Worm (Caenorhabditis elegans) whole organism, mixed stage, embryonic: ENCODE results near the gene ifbp-1.

Experiments used
- M03D4.4 ChIP-seq: sonication (generic microtip); optimal IDR thresholded peaks from 2 replicates; lab custom pipeline; 2017; ENCODE audit warnings: mild to moderate bottlenecking, missing genetic modification characterization, missing compliant biosample characterization
- bed-3 ChIP-seq: fragments of 200-800 bp; sonication (Bioruptor generic); optimal IDR thresholded peaks from 3 replicates; lab custom pipeline; 2018; ENCODE audit warnings: mild to moderate bottlenecking, missing genetic modification characterization, moderate library complexity, missing compliant biosample characterization
- blmp-1 ChIP-seq: fragments of 150-350 bp; optimal IDR thresholded peaks from 2 replicates; lab custom pipeline; 2014; ENCODE audit warnings: missing biosample characterization, missing genetic modification characterization
- ceh-39 ChIP-seq: fragments of 150-350 bp; optimal IDR thresholded peaks from 2 replicates; lab custom pipeline; 2014; ENCODE audit warnings: missing biosample characterization, missing genetic modification characterization
- ceh-43 ChIP-seq: fragments of 200-800 bp; sonication (Bioruptor generic); optimal IDR thresholded peaks from 2 replicates; lab custom pipeline; 2018; ENCODE audit warnings: mild to moderate bottlenecking, missing genetic modification characterization, moderate library complexity, missing compliant biosample characterization
- ceh-83 ChIP-seq: fragments of 200-800 bp; sonication (Bioruptor generic); optimal IDR thresholded peaks from 2 replicates; lab custom pipeline; 2018; ENCODE audit warnings: mild to moderate bottlenecking, missing genetic modification characterization, missing compliant biosample characterization
- ces-1 ChIP-seq: fragments of 150-350 bp; optimal IDR thresholded peaks from 2 replicates; lab custom pipeline; 2014; ENCODE audit warnings: missing biosample characterization, missing genetic modification reagents, missing genetic modification characterization
- cnd-1 ChIP-seq: fragments of 200-800 bp; sonication (Bioruptor generic); optimal IDR thresholded peaks from 2 replicates; lab custom pipeline; 2018; ENCODE audit warnings: mild to moderate bottlenecking, missing genetic modification characterization, missing compliant biosample characterization
- drap-1 ChIP-seq: fragments of 200-800 bp; sonication (Bioruptor generic); optimal IDR thresholded peaks from 3 replicates; lab custom pipeline; 2018; ENCODE audit warnings: mild to moderate bottlenecking, missing genetic modification characterization, missing compliant biosample characterization
- elt-1 ChIP-seq: sonication (generic microtip); optimal IDR thresholded peaks from 2 replicates; lab custom pipeline; 2017; ENCODE audit warnings: missing genetic modification characterization, mild to moderate bottlenecking, missing compliant biosample characterization, antibody characterized with exemption, moderate library complexity, borderline replicate concordance; ENCODE audit not compliant: insufficient read depth
- elt-3 ChIP-seq: fragments of 150-350 bp; optimal IDR thresholded peaks from 2 replicates; lab custom pipeline; 2014; ENCODE audit warnings: missing biosample characterization, missing genetic modification characterization
- flh-1 ChIP-seq: fragments of 200-800 bp; sonication (Bioruptor generic); optimal IDR thresholded peaks from 2 replicates; lab custom pipeline; 2018; ENCODE audit warnings: mild to moderate bottlenecking, missing genetic modification characterization, moderate library complexity, missing compliant biosample characterization
- ham-2 ChIP-seq: fragments of 200-800 bp; sonication (Bioruptor generic); optimal IDR thresholded peaks from 2 replicates; lab custom pipeline; 2018; ENCODE audit warnings: mild to moderate bottlenecking, missing genetic modification characterization, missing compliant biosample characterization
- hlh-1 ChIP-seq: fragments of 150-350 bp; optimal IDR thresholded peaks from 2 replicates; lab custom pipeline; 2014; ENCODE audit warnings: missing biosample characterization, missing genetic modification reagents, missing genetic modification characterization
- lin-13 ChIP-seq: fragments of 150-350 bp; optimal IDR thresholded peaks from 2 replicates; lab custom pipeline; 2014; ENCODE audit warnings: missing biosample characterization, missing genetic modification characterization
- lin-32 ChIP-seq: fragments of 200-800 bp; sonication (Bioruptor generic); optimal IDR thresholded peaks from 2 replicates; lab custom pipeline; 2018; ENCODE audit warnings: mild to moderate bottlenecking, missing genetic modification characterization, missing compliant biosample characterization
- lsy-2 ChIP-seq: fragments of 150-350 bp; optimal IDR thresholded peaks from 2 replicates; lab custom pipeline; 2014; ENCODE audit warnings: missing biosample characterization, missing genetic modification characterization
- mab-5 ChIP-seq: fragments of 150-350 bp; optimal IDR thresholded peaks from 2 replicates; lab custom pipeline; 2014; ENCODE audit warnings: missing biosample characterization, missing genetic modification characterization
- mep-1 ChIP-seq: fragments of 150-350 bp; optimal IDR thresholded peaks from 2 replicates; lab custom pipeline; 2017; ENCODE audit warnings: missing biosample characterization, missing genetic modification reagents, missing genetic modification characterization, inconsistent platforms
- mls-2 ChIP-seq: sonication (generic microtip); optimal IDR thresholded peaks from 2 replicates; lab custom pipeline; 2016; ENCODE audit warnings: mild to moderate bottlenecking, missing genetic modification characterization, moderate library complexity, missing compliant biosample characterization
- nhr-12 ChIP-seq: fragments of 150-350 bp; optimal IDR thresholded peaks from 2 replicates; lab custom pipeline; 2014; ENCODE audit warnings: missing biosample characterization, missing genetic modification characterization
- nhr-2 ChIP-seq: fragments of 150-350 bp; optimal IDR thresholded peaks from 2 replicates; lab custom pipeline; 2014; ENCODE audit warnings: missing biosample characterization, missing genetic modification characterization
- nhr-237 ChIP-seq: fragments of 150-350 bp; optimal IDR thresholded peaks from 2 replicates; lab custom pipeline; 2014; ENCODE audit warnings: missing biosample characterization, missing genetic modification characterization
- nhr-28 ChIP-seq: fragments of 150-350 bp; optimal IDR thresholded peaks from 2 replicates; lab custom pipeline; 2014; ENCODE audit warnings: missing biosample characterization, missing genetic modification characterization
- nhr-76 ChIP-seq: sonication (generic microtip); optimal IDR thresholded peaks from 2 replicates; lab custom pipeline; 2017; ENCODE audit warnings: missing biosample characterization, missing genetic modification characterization
- pha-4 ChIP-seq: fragments of 150-350 bp; optimal IDR thresholded peaks from 2 replicates; lab custom pipeline; 2018; ENCODE audit warnings: missing biosample characterization, missing genetic modification reagents, missing genetic modification characterization
- sem-2 ChIP-seq: fragments of 200-800 bp; sonication (Bioruptor generic); optimal IDR thresholded peaks from 2 replicates; lab custom pipeline; 2018; ENCODE audit warnings: mild to moderate bottlenecking, missing genetic modification characterization, missing compliant biosample characterization
- snpc-4 ChIP-seq: fragments of 150-350 bp; optimal IDR thresholded peaks from 2 replicates; lab custom pipeline; 2014; ENCODE audit warnings: missing biosample characterization, missing genetic modification characterization
- sptf-1 ChIP-seq: sonication (generic microtip); optimal IDR thresholded peaks from 2 replicates; lab custom pipeline; 2017; ENCODE audit warnings: mild to moderate bottlenecking, missing genetic modification characterization, moderate library complexity, missing compliant biosample characterization
- tbx-8 ChIP-seq: fragments of 200-800 bp; sonication (Bioruptor generic); optimal IDR thresholded peaks from 2 replicates; lab custom pipeline; 2018; ENCODE audit warnings: mild to moderate bottlenecking, missing genetic modification characterization, moderate library complexity, missing compliant biosample characterization
- unc-120 ChIP-seq: sonication (generic microtip); optimal IDR thresholded peaks from 2 replicates; lab custom pipeline; 2017; ENCODE audit warnings: missing genetic modification characterization, missing compliant biosample characterization; ENCODE audit not compliant: poor library complexity, severe bottlenecking
- unc-39 ChIP-seq: fragments of 150-350 bp; optimal IDR thresholded peaks from 2 replicates; lab custom pipeline; 2014; ENCODE audit warnings: missing biosample characterization, missing genetic modification characterization
- unc-62 ChIP-seq: fragments of 150-350 bp; optimal IDR thresholded peaks from 2 replicates; lab custom pipeline; 2014; ENCODE audit warnings: missing biosample characterization, missing genetic modification reagents, missing genetic modification characterization
- zip-8 ChIP-seq: fragments of 150-350 bp; optimal IDR thresholded peaks from 2 replicates; lab custom pipeline; 2014; ENCODE audit warnings: missing biosample characterization, missing genetic modification characterization
- ztf-11 ChIP-seq: fragments of 150-350 bp; optimal IDR thresholded peaks from 2 replicates; lab custom pipeline; 2014; ENCODE audit warnings: missing biosample characterization, missing genetic modification characterization

The ifbp-1 gene

DNA sequence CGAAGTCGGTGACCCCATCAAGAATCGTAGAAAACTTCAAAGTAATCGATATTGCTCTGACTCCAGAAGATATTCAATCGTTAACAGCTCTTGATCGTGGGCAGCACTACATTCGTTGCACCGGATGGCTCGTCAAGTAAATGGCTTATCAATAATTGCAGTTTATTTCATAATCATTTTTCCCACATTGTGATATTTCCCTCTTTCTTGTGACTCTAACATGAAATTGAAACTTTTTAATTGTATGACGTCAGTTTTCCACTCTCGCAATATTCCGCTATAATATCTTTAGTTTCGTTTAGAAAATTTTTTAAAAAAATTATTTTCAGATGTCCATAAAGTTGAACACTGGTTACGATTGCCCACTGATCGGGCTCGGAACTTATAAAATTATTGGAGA is 27.9 kb upstream of the ifbp-1 start, which contains the start of gene F53F1.3:
F53F1.3 (plus strand) TSS at position 330 of the 400 bp plus-strand sequence.
- TF ChIP-seq zip-8: no peak

DNA sequence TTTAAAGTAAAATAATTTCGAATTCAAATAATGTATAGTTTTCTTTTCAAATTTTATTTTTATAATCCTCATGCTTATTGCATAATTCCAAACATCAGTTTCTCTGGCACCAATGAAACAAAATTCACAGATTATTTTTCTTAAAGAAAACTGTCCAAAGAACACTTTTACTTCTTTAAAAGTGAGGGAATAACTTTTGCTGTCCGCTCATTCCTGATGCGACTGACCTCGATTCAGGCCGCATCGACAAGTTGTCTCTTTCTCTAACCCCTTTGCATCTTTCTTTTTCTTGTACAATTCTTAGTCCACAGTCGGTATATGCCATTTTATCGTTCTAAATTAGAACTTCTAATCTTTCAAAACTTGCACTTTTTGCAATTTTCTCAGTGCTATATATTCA is 26.4 kb upstream of the ifbp-1 start, which contains the start of gene F53F1.2:
F53F1.2 (plus strand) TSS at position 306 of the 400 bp plus-strand sequence.
- no peak for TF ChIP-seq sem-2 (GFP tag; lab: Kevin White, UChicago)
- TF ChIP-seq ceh-83: no peak
- TF ChIP-seq cnd-1 (tag; lab: Kevin White, UChicago): no peak
- TF ChIP-seq nhr-28 (tag; lab: Kevin White, UChicago): no peak
- TF ChIP-seq ceh-39 (tag; lab: Kevin White, UChicago): no peak
- no peak for TF ChIP-seq unc-39
- TF ChIP-seq nhr-237 (tag; lab: Kevin White, UChicago): no peak
- TF ChIP-seq zip-8: no peak
- no peak for TF ChIP-seq mab-5 (tag; lab: Kevin White, UChicago)
- no peak for TF ChIP-seq drap-1

DNA sequence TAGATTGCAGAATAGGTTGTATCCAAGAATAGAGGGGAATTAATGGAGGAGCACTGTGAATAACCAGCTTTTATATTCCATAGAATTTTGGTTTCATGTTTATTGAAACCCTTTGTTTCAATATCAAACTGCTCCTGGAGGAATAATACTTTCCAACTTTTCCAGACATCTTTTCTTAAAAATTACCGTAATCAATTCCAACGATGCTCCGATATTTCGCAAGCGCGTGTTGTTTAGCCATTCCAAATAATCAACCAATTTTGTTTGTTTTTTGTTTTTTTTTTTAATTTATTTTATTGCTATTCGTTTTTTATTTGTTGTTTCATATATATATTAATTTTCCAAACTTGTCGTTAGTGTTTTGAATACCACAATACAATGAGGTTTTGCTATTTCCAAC is 26.0 kb upstream of the ifbp-1 start, which contains the start of gene cutl-1:
cutl-1 (minus strand) TSS at position 83 of the 400 bp plus-strand sequence.
- TF ChIP-seq lsy-2 (peak; percentile 4), flh-1 (no peak)

DNA sequence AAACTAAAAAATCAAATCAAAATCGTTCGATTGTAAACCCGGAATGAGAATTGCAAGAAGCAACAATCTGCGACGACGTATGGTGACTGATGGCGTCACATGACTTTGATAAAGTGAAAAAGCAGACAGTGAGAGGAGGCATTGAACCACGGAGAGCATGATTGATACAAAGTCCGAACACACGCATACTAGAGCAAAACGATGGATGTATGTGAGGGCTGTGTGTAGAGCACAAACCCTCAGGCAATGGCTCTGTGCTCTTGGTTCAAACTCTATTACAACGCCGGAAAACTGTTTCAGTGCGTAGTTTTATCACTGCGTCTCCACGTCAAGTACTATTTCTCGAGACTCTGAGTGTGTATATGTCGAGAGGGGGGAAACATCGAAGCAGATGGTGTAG is 22.5 kb upstream of the ifbp-1 start:
- TF ChIP-seq pha-4 (tag; lab: Kevin White, UChicago) (no peak), M03D4.4 (tag; lab: Kevin White, UChicago) (no peak), sptf-1 (tag; lab: Kevin White, UChicago) (no peak), unc-120 (tag; lab: Kevin White, UChicago) (peak; percentile 24), drap-1 (no peak), elt-3 (tag; lab: Kevin White, UChicago) (no peak), nhr-237 (tag; lab: Kevin White, UChicago) (no peak), elt-1 (tag; lab: Kevin White, UChicago) (no peak), blmp-1 (tag; lab: Kevin White, UChicago) (no peak), unc-39 (no peak), nhr-76 (tag; lab: Kevin White, UChicago) (no peak), tbx-8 (GFP tag; lab: Kevin White, UChicago) (no peak), ces-1 (GFP tag; lab: Kevin White, UChicago) (no peak), snpc-4 (tag; lab: Kevin White, UChicago) (no peak), mab-5 (tag; lab: Kevin White, UChicago) (no peak), flh-1 (no peak), hlh-1 (peak; percentile 56), ham-2 (no peak), nhr-28 (tag; lab: Kevin White, UChicago) (no peak), ztf-11 (tag; lab: Kevin White, UChicago) (no peak), mep-1 (tag; lab: Kevin White, UChicago) (no peak), nhr-2 (tag; lab: Kevin White, UChicago) (no peak), sem-2 (GFP tag; lab: Kevin White, UChicago) (no peak), ceh-43 (no peak), zip-8 (no peak), nhr-12 (no peak), lin-13 (tag; lab: Kevin White, UChicago) (no peak), cnd-1 (tag; lab: Kevin White, UChicago) (peak; percentile 9), bed-3 (GFP tag; lab: Kevin White, UChicago) (no peak), ceh-83 (no peak), lin-32 (no peak), mls-2 (tag; lab: Kevin White, UChicago) (no peak), ceh-39 (tag; lab: Kevin White, UChicago) (no peak), unc-62 (GFP tag; lab: Kevin White, UChicago) (peak; percentile 58), lsy-2 (no peak)
- TF ChIP-seq, all 35 proteins: peak for 4
